Fruit fly (Drosophila melanogaster) whole organism: ENCODE measurements around the gene myd.

Experiments used
- pan ChIP-seq: fragments of >200 bp; optimal IDR thresholded peaks from 2 replicates; lab custom pipeline; 2017
- psq ChIP-seq: fragments of >200 bp; optimal IDR thresholded peaks from 2 replicates; lab custom pipeline; 2017
- usp ChIP-seq: fragments of >200 bp; optimal IDR thresholded peaks from 2 replicates; lab custom pipeline; 2017; ENCODE audit warnings: missing biosample characterization, missing genetic modification characterization, mixed read lengths

DNA sequence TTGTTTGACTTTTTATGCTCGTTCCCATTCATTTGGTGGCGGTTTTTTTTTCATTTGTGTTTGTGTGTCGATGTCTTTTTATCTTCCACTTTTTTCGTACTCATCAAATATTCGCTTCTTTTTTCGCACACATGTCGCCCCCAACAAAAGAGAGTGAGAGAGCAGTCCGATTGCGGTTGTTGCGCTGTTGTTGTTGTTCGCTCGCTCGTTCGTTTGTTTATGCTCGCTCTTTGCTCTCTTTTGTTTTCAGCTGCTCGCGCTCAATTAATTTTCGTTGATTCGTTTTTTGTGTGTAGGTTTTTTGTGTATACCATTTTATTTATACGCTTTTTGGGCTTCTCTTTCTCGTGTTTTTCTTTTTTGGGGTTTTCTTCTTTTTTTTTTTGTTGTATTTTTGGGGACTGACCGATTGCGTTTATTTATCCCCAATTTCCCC is 14.8 kb upstream of the myd start:
- TF ChIP-seq psq (lab: Kevin White, UChicago) (no peak), usp (GFP tag; lab: Kevin White, UChicago) (no peak), pan (lab: Kevin White, UChicago) (no peak)
